Fruit fly (Drosophila melanogaster) Kc167 (cell line): ENCODE measurements around the gene Nepl17.

Experiments
- Myc ChIP-seq: fragments of >200 bp; optimal IDR thresholded peaks from 2 replicates; lab custom pipeline; 2017; ENCODE audit warnings: missing external identifiers
- insv ChIP-seq: fragments of >200 bp; optimal IDR thresholded peaks from 3 replicates; lab custom pipeline; 2018; ENCODE audit warnings: missing external identifiers
- psq ChIP-seq: fragments of >200 bp; optimal IDR thresholded peaks from 2 replicates; lab custom pipeline; 2017; ENCODE audit warnings: missing external identifiers
- ttk ChIP-seq: sonication (Bioruptor generic); optimal IDR thresholded peaks from 2 replicates; lab custom pipeline; 2017; ENCODE audit warnings: missing external identifiers

- no peak for TF ChIP-seq ttk (lab: Kevin White, UChicago)
- TF ChIP-seq psq (lab: Kevin White, UChicago), result no peak
- TF ChIP-seq Myc (lab: Kevin White, UChicago), result no peak
- TF ChIP-seq insv, result no peak
Measured at dm6 chr3R:28870364-28870763, 2.3 kb upstream of the Nepl17 start.
